Worm (Caenorhabditis elegans): ENCODE data around the gene C15C8.5.

C15C8.5 gene

DNA sequence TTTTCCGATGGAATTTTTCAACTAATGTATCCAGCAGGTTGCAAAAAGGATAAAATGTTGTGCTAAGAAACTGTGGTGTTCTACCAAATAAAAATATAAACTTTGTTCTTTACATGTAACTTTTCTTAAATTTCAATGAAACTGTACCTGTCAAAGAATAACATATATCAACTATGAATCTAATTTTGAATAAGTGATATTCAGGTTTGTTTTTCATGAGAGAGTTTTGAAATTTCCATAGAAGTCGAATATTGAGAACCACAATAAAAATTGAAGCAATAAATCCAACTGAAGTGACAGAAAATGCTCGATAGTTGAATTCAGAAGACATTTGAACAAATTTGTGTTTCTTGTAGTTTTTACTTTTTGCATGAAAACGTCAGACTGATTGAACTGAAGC, 42.4 kb downstream of the C15C8.5 start, which contains the start of gene srbc-43:
srbc-43 (minus strand) TSS at position 331 of the 400 bp plus-strand sequence.
- TF ChIP-seq unc-62 (GFP tag; optimal IDR thresholded peaks at IDR 0.05) (no peak), nhr-77 (tag; optimal IDR thresholded peaks at IDR 0.05) (no peak), mab-5 (tag; optimal IDR thresholded peaks at IDR 0.05) (no peak), lin-39 (tag; optimal IDR thresholded peaks at IDR 0.05) (no peak), sem-4 (tag; optimal IDR thresholded peaks at IDR 0.05) (no peak), peb-1 (tag; optimal IDR thresholded peaks at IDR 0.05) (no peak), R02D3.7 (tag; optimal IDR thresholded peaks at IDR 0.05) (no peak), unc-55 (GFP tag; optimal IDR thresholded peaks at IDR 0.05) (no peak), elt-1 (tag; optimal IDR thresholded peaks at IDR 0.05) (no peak), ama-1 (optimal IDR thresholded peaks at IDR 0.05) (no peak), nhr-6 (tag; optimal IDR thresholded peaks at IDR 0.05) (no peak), lin-13 (GFP tag; optimal IDR thresholded peaks at IDR 0.05) (no peak), egl-27 (tag; optimal IDR thresholded peaks at IDR 0.05) (no peak), ZK546.5 (tag; optimal IDR thresholded peaks at IDR 0.05) (no peak), zag-1 (tag; optimal IDR thresholded peaks at IDR 0.05) (no peak), nhr-25 (tag; optimal IDR thresholded peaks at IDR 0.05) (no peak), ztf-4 (tag; optimal IDR thresholded peaks at IDR 0.05) (no peak)

DNA sequence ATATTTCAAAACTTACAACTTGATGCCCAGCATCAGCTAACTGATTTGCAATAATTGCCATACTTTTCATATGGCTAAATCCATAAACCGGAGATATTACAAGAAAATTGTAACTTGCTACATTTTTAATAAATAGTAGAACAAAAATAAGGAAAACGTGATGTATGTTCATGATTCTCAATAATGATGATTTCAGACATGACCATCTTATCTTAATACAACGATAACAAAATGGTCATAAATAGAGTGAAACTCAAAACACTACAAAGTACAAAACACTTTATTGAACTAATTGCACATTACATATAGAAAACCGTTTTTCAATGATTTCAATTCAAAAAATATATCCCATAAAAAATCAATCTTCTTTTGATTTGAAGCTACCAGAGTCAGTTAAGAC, 44.9 kb downstream of the C15C8.5 start, which contains the start of gene ugt-5:
ugt-5 (minus strand) TSS at position 214 of the 400 bp plus-strand sequence.
- TF ChIP-seq sma-9 (GFP tag; optimal IDR thresholded peaks at IDR 0.05) (no peak), sma-9 (tag; optimal IDR thresholded peaks at IDR 0.05) (no peak), fos-1 (tag; optimal IDR thresholded peaks at IDR 0.05) (peak; percentile 8), nhr-10 (tag; optimal IDR thresholded peaks at IDR 0.05) (no peak), skn-1 (tag; optimal IDR thresholded peaks at IDR 0.05) (peak; percentile 78), nhr-12 (tag; optimal IDR thresholded peaks at IDR 0.05) (no peak), F13H6.1 (tag; optimal IDR thresholded peaks at IDR 0.05) (no peak), ceh-82 (tag; optimal IDR thresholded peaks at IDR 0.05) (no peak), alr-1 (tag; optimal IDR thresholded peaks at IDR 0.05) (no peak)

DNA sequence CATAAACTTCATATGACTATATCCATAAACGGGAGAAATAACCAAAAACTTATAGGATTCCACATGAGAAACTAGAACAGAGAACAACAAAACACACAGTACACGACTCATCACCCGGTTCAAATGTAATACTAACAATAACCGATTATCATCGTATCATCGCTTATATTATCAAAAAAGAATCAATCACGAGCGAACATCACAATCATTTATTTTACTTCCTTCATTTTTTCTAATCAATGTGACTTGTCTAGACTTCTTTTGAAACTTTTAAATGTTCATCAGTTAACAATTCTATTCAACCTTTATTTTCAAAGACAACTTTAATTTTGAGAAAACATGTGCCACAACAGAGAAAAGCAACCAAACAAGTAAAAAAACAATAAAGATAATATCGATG, 47.4 kb downstream of the C15C8.5 start, which contains the start of gene ugt-4:
ugt-4 (minus strand) TSS at position 141 of the 400 bp plus-strand sequence.
- TF ChIP-seq fos-1 (tag; optimal IDR thresholded peaks at IDR 0.05) (peak; percentile 12), sma-9 (GFP tag; optimal IDR thresholded peaks at IDR 0.05) (peak; percentile 3), sma-9 (tag; optimal IDR thresholded peaks at IDR 0.05) (no peak), ama-1 (optimal IDR thresholded peaks at IDR 0.05) (no peak)

- TF ChIP-seq peb-1 (tag; optimal IDR thresholded peaks at IDR 0.05) (no peak), lin-39 (tag; optimal IDR thresholded peaks at IDR 0.05) (no peak), elt-1 (tag; optimal IDR thresholded peaks at IDR 0.05) (no peak), nhr-21 (tag; optimal IDR thresholded peaks at IDR 0.05) (no peak), zag-1 (tag; optimal IDR thresholded peaks at IDR 0.05) (no peak), nhr-25 (tag; optimal IDR thresholded peaks at IDR 0.05) (no peak), lin-11 (tag; optimal IDR thresholded peaks at IDR 0.05) (no peak), nhr-23 (tag; optimal IDR thresholded peaks at IDR 0.05) (no peak), nhr-6 (tag; optimal IDR thresholded peaks at IDR 0.05) (no peak), dmd-4 (tag; optimal IDR thresholded peaks at IDR 0.05) (no peak), mdl-1 (tag; optimal IDR thresholded peaks at IDR 0.05) (no peak), F13H6.1 (tag; optimal IDR thresholded peaks at IDR 0.05) (no peak), aly-2 (tag; optimal IDR thresholded peaks at IDR 0.05) (no peak)
Measured at ce11 chrV:12795927-12796326, 48.1 kb downstream of the C15C8.5 start.

DNA sequence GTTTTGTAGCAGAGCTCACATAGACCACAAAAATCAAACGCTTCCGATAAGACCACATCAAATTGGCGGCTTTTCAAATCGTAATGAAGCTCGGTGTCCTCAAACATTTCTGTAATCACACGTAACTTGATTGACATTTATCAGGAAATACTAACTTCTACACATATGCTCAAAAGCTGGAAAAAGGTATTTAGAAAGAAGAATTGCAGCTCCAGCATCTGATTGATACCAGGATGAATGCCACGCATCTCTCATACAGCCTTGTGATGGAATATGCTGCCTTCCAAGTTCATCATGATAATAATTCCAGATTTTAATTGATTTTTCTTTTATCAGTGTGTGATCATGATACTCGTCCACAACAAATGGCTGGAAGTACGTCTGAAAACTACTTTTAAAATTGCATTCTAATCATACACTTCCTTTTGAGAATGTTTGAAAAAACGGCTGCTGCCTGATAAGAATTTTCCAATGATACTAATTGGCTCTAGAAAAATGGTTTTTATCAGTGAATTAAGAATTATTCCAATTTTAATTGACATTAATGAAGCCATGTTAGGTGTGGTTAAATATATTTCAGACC, 49.2 kb downstream of the C15C8.5 start:
- TF ChIP-seq lin-39 (tag; optimal IDR thresholded peaks at IDR 0.05), result no peak
- TF ChIP-seq mab-5 (tag; optimal IDR thresholded peaks at IDR 0.05), result no peak
- TF ChIP-seq ceh-82 (tag; optimal IDR thresholded peaks at IDR 0.05), result no peak
- TF ChIP-seq nhr-11 (tag; optimal IDR thresholded peaks at IDR 0.05), result no peak
- TF ChIP-seq ama-1 (optimal IDR thresholded peaks at IDR 0.05), result no peak
- no peak for TF ChIP-seq dmd-4 (tag; optimal IDR thresholded peaks at IDR 0.05)
- no peak for TF ChIP-seq peb-1 (tag; optimal IDR thresholded peaks at IDR 0.05)
- TF ChIP-seq mdl-1 (tag; optimal IDR thresholded peaks at IDR 0.05), result no peak
- TF ChIP-seq alr-1 (tag; optimal IDR thresholded peaks at IDR 0.05), result no peak
- no peak for TF ChIP-seq nhr-12 (tag; optimal IDR thresholded peaks at IDR 0.05)
- no peak for TF ChIP-seq skn-1 (tag; optimal IDR thresholded peaks at IDR 0.05)
- no peak for TF ChIP-seq lin-11 (tag; optimal IDR thresholded peaks at IDR 0.05)
- no peak for TF ChIP-seq aly-2 (tag; optimal IDR thresholded peaks at IDR 0.05)
- TF ChIP-seq crh-2 (tag; optimal IDR thresholded peaks at IDR 0.05), result no peak
- TF ChIP-seq snpc-4 (tag; optimal IDR thresholded peaks at IDR 0.05), result no peak
- no peak for TF ChIP-seq ztf-11 (tag; optimal IDR thresholded peaks at IDR 0.05)
- no peak for TF ChIP-seq lin-13 (GFP tag; optimal IDR thresholded peaks at IDR 0.05)
- no peak for TF ChIP-seq sem-4 (tag; optimal IDR thresholded peaks at IDR 0.05)
- TF ChIP-seq nhr-237 (tag; optimal IDR thresholded peaks at IDR 0.05), result no peak

Data from whole organism, L2 larva.